Fruit fly (Drosophila melanogaster): ENCODE measurements around the gene primo-1.

The primo-1 gene

dm6 chr3R:13705292-13705885 is 6.2 kb downstream of the primo-1 start, which contains the start of gene Adgf-D:
TSS of gene Adgf-D (minus strand) at chr3R:13705402.
- TF ChIP-seq sens (GFP tag) (peak; percentile 69), Rfx (GFP tag; IDR thresholded peaks at IDR 0.05) (peak; percentile 26; the same call in 1 of the 2 replicates), NFAT (GFP tag; IDR thresholded peaks at IDR 0.05) (0 out of 2 replicates have a peak, but pooled peaks have one; percentile 17), ranshi (GFP tag; IDR thresholded peaks at IDR 0.05) (no peak), CG34376 (GFP tag; optimal IDR thresholded peaks at IDR 0.05) (peak; percentile 65), ken (GFP tag; IDR thresholded peaks at IDR 0.05) (no peak), CG10274 (GFP tag; optimal IDR thresholded peaks at IDR 0.05) (peak; percentile 90), sim (GFP tag; IDR thresholded peaks at IDR 0.05) (no peak), gsb (GFP tag; IDR thresholded peaks at IDR 0.05) (0 out of 2 replicates have a peak, but pooled peaks have one; percentile 16), dysf (GFP tag; IDR thresholded peaks at IDR 0.05) (0 out of 3 replicates have a peak, but pooled peaks have one; percentile 21), prd (optimal IDR thresholded peaks at IDR 0.05) (no peak), prd (GFP tag; IDR thresholded peaks at IDR 0.05) (peak; percentile 34; the same call in 1 of the 3 replicates), CG11456 (GFP tag; IDR thresholded peaks at IDR 0.05) (0 out of 3 replicates have a peak, but pooled peaks have one; percentile 34), chinmo (GFP tag; IDR thresholded peaks at IDR 0.05; ENCODE audit: partially characterized antibody) (0 out of 4 replicates have a peak, but pooled peaks have one; percentile 48), NfI (GFP tag; optimal IDR thresholded peaks at IDR 0.05) (no peak), Ets65A (GFP tag) (peak; percentile 92), CG12391 (tag; optimal IDR thresholded peaks at IDR 0.05) (no peak), Med (GFP tag) (peak; percentile 10)

- TF ChIP-seq sens (GFP tag) = peak; percentile 33
- no peak for TF ChIP-seq bowl (GFP tag; IDR thresholded peaks at IDR 0.05)
Observed at dm6 chr3R:13700738-13701137, 10.9 kb downstream of the primo-1 start, which contains the start of gene f-cup. TSS of gene f-cup (minus strand) at chr3R:13700838.

- TF ChIP-seq Med (GFP tag) (peak; percentile 68), HLH4C (GFP tag; IDR thresholded peaks at IDR 0.05; ENCODE audit: partially characterized antibody) (no peak), Myb (GFP tag; optimal IDR thresholded peaks at IDR 0.05) (no peak)
Observed at dm6 chr3R:13700192-13700591, 11.4 kb downstream of the primo-1 start, which contains the start of gene ninaB. TSS of gene ninaB (plus strand) at chr3R:13700565.

dm6 chr3R:13699350-13699749 is 12.3 kb downstream of the primo-1 start:
- TF ChIP-seq Oli (tag; optimal IDR thresholded peaks at IDR 0.05) (no peak), nerfin-2 (GFP tag; IDR thresholded peaks at IDR 0.05; ENCODE audit: partially characterized antibody) (0 out of 2 replicates have a peak, but pooled peaks have one; percentile 17), emc (GFP tag; optimal IDR thresholded peaks at IDR 0.05) (no peak), CG14050 (GFP tag; IDR thresholded peaks at IDR 0.05) (no peak), CG11696 (GFP tag; IDR thresholded peaks at IDR 0.05) (no peak), stwl (tag; optimal IDR thresholded peaks at IDR 0.05) (peak; percentile 37), CG13123 (GFP tag; optimal IDR thresholded peaks at IDR 0.05) (no peak), CG10267 (tag; optimal IDR thresholded peaks at IDR 0.05) (peak; percentile 93), Fer1 (GFP tag; optimal IDR thresholded peaks at IDR 0.05) (no peak), Med (GFP tag) (peak; percentile 72), CG18476 (GFP tag; optimal IDR thresholded peaks at IDR 0.05) (no peak), NC2α (GFP tag; optimal IDR thresholded peaks at IDR 0.05) (no peak), CG11247 (GFP tag; IDR thresholded peaks at IDR 0.05) (no peak), CG15011 (GFP tag; optimal IDR thresholded peaks at IDR 0.05) (no peak), bbx (GFP tag; IDR thresholded peaks at IDR 0.05; ENCODE audit: partially characterized antibody) (no peak), CG9932 (GFP tag; IDR thresholded peaks at IDR 0.05) (no peak), abd-A (tag; optimal IDR thresholded peaks at IDR 0.05) (no peak), CG18011 (GFP tag; optimal IDR thresholded peaks at IDR 0.05) (no peak), HLH4C (GFP tag; IDR thresholded peaks at IDR 0.05; ENCODE audit: partially characterized antibody) (no peak), CG12769 (tag; optimal IDR thresholded peaks at IDR 0.05) (no peak), Fer3 (tag; optimal IDR thresholded peaks at IDR 0.05) (no peak), Max (GFP tag; optimal IDR thresholded peaks at IDR 0.05) (no peak), luna (GFP tag; optimal IDR thresholded peaks at IDR 0.05) (no peak), CG1647 (GFP tag; optimal IDR thresholded peaks at IDR 0.05) (no peak), CG6683 (GFP tag; optimal IDR thresholded peaks at IDR 0.05) (no peak), ems (GFP tag; optimal IDR thresholded peaks at IDR 0.05) (no peak)
